Worm (Caenorhabditis elegans) whole organism, late embryonic: ENCODE data around the gene dmd-4.

ENCODE experiments used
- C08G9.2 ChIP-seq: sonication (generic microtip); optimal IDR thresholded peaks from 2 replicates; lab custom pipeline; 2016; ENCODE audit warnings: mild to moderate bottlenecking, missing genetic modification characterization, moderate library complexity, missing compliant biosample characterization
- C38D4.7 ChIP-seq: fragments of 200-800 bp; sonication (Bioruptor generic); optimal IDR thresholded peaks from 2 replicates; lab custom pipeline; 2018; ENCODE audit warnings: mild to moderate bottlenecking, missing genetic modification characterization, moderate library complexity, missing compliant biosample characterization
- F13H6.1 ChIP-seq: sonication (generic microtip); optimal IDR thresholded peaks from 2 replicates; lab custom pipeline; 2016; ENCODE audit warnings: missing genetic modification characterization, missing compliant biosample characterization
- K02D7.2 ChIP-seq: sonication (generic microtip); optimal IDR thresholded peaks from 2 replicates; lab custom pipeline; 2017; ENCODE audit warnings: mild to moderate bottlenecking, missing genetic modification characterization, missing compliant biosample characterization
- K09A11.1 ChIP-seq: sonication (generic microtip); optimal IDR thresholded peaks from 2 replicates; lab custom pipeline; 2017; ENCODE audit warnings: antibody characterized with exemption, mild to moderate bottlenecking, missing genetic modification characterization, missing compliant biosample characterization; ENCODE audit not compliant: insufficient read depth
- T23F11.4 ChIP-seq: fragments of 200-800 bp; sonication (Bioruptor generic); optimal IDR thresholded peaks from 2 replicates; lab custom pipeline; 2018; ENCODE audit warnings: mild to moderate bottlenecking, missing genetic modification characterization, missing compliant biosample characterization
- Y22D7AL.16 ChIP-seq: sonication (generic microtip); optimal IDR thresholded peaks from 2 replicates; lab custom pipeline; 2016; ENCODE audit warnings: missing genetic modification characterization, missing compliant biosample characterization
- ama-1 ChIP-seq: fragments of 150-350 bp; optimal IDR thresholded peaks from 2 replicates; lab custom pipeline; 2014
- ceh-14 ChIP-seq: sonication (generic microtip); optimal IDR thresholded peaks from 2 replicates; lab custom pipeline; 2016; ENCODE audit warnings: missing genotype, missing genetic modification characterization, missing compliant biosample characterization
- ceh-18 ChIP-seq: sonication (generic microtip); optimal IDR thresholded peaks from 2 replicates; lab custom pipeline; 2016; ENCODE audit warnings: missing genetic modification characterization, missing compliant biosample characterization
- ceh-2 ChIP-seq: sonication (generic microtip); optimal IDR thresholded peaks from 2 replicates; lab custom pipeline; 2016; ENCODE audit warnings: missing genotype, missing genetic modification characterization, missing compliant biosample characterization
- ceh-22 ChIP-seq: sonication (generic microtip); optimal IDR thresholded peaks from 2 replicates; lab custom pipeline; 2017; ENCODE audit warnings: missing biosample characterization, missing genetic modification characterization
- ceh-30 ChIP-seq: fragments of 150-350 bp; optimal IDR thresholded peaks from 2 replicates; lab custom pipeline; 2014; ENCODE audit warnings: missing biosample characterization, missing genetic modification characterization
- ceh-31 ChIP-seq: sonication (generic microtip); optimal IDR thresholded peaks from 2 replicates; lab custom pipeline; 2016; ENCODE audit warnings: missing genetic modification characterization, missing compliant biosample characterization
- ceh-34 ChIP-seq: sonication (generic microtip); optimal IDR thresholded peaks from 2 replicates; lab custom pipeline; 2016; ENCODE audit warnings: mild to moderate bottlenecking, missing genetic modification characterization, missing compliant biosample characterization
- ceh-45 ChIP-seq: fragments of 200-800 bp; sonication (Bioruptor generic); IDR thresholded peaks from 2 replicates; pipeline ENCODE4 v1.3.6; 2022; ENCODE audit warnings: missing genetic modification reagents, missing genetic modification characterization, missing compliant biosample characterization
- ceh-9 ChIP-seq: sonication (generic microtip); optimal IDR thresholded peaks from 2 replicates; lab custom pipeline; 2016; ENCODE audit warnings: mild to moderate bottlenecking, missing genetic modification characterization, inconsistent platforms, missing compliant biosample characterization
- dve-1 ChIP-seq: sonication (generic microtip); optimal IDR thresholded peaks from 2 replicates; lab custom pipeline; 2017; ENCODE audit warnings: antibody characterized with exemption, mild to moderate bottlenecking, missing genetic modification characterization, missing compliant biosample characterization
- elt-2 ChIP-seq: sonication (generic microtip); optimal IDR thresholded peaks from 2 replicates; lab custom pipeline; 2016; ENCODE audit warnings: missing genetic modification reagents, missing genetic modification characterization, missing compliant biosample characterization
- elt-4 ChIP-seq: sonication (generic microtip); optimal IDR thresholded peaks from 2 replicates; lab custom pipeline; 2016; ENCODE audit warnings: missing genetic modification characterization, missing compliant biosample characterization
- ets-4 ChIP-seq: sonication (generic microtip); optimal IDR thresholded peaks from 2 replicates; lab custom pipeline; 2016; ENCODE audit warnings: missing genetic modification characterization, missing compliant biosample characterization
- fax-1 ChIP-seq: sonication (generic microtip); optimal IDR thresholded peaks from 2 replicates; lab custom pipeline; 2016; ENCODE audit warnings: missing genotype, missing genetic modification characterization, missing compliant biosample characterization
- fkh-10 ChIP-seq: fragments of 150-350 bp; optimal IDR thresholded peaks from 2 replicates; lab custom pipeline; 2014; ENCODE audit warnings: missing biosample characterization, missing genetic modification reagents, missing genetic modification characterization
- fkh-6 ChIP-seq: sonication (generic microtip); optimal IDR thresholded peaks from 2 replicates; lab custom pipeline; 2016; ENCODE audit warnings: missing genetic modification characterization, missing compliant biosample characterization
- hlh-13 ChIP-seq: fragments of 200-800 bp; sonication (Bioruptor generic); optimal IDR thresholded peaks from 2 replicates; lab custom pipeline; 2018; ENCODE audit warnings: mild to moderate bottlenecking, missing genetic modification characterization, missing compliant biosample characterization
- hlh-15 ChIP-seq: sonication (generic microtip); optimal IDR thresholded peaks from 2 replicates; lab custom pipeline; 2016; ENCODE audit warnings: missing genetic modification characterization, missing compliant biosample characterization
- hlh-30 ChIP-seq: sonication (generic microtip); optimal IDR thresholded peaks from 2 replicates; lab custom pipeline; 2017; ENCODE audit warnings: antibody characterized with exemption, missing genetic modification characterization, missing compliant biosample characterization; ENCODE audit not compliant: insufficient read depth
- hlh-6 ChIP-seq: sonication (generic microtip); optimal IDR thresholded peaks from 2 replicates; lab custom pipeline; 2016; ENCODE audit warnings: missing genotype, missing genetic modification characterization, missing compliant biosample characterization
- lin-11 ChIP-seq: fragments of 200-800 bp; sonication (Bioruptor generic); optimal IDR thresholded peaks from 2 replicates; lab custom pipeline; 2018; ENCODE audit warnings: mild to moderate bottlenecking, missing genetic modification characterization, missing compliant biosample characterization
- nfya-1 ChIP-seq: sonication (generic microtip); optimal IDR thresholded peaks from 2 replicates; lab custom pipeline; 2017; ENCODE audit warnings: missing genetic modification characterization, mild to moderate bottlenecking, missing compliant biosample characterization, antibody characterized with exemption, moderate library complexity
- nhr-11 ChIP-seq: fragments of 150-350 bp; optimal IDR thresholded peaks from 2 replicates; lab custom pipeline; 2014; ENCODE audit warnings: missing biosample characterization, missing genetic modification characterization
- nhr-232 ChIP-seq: sonication (generic microtip); optimal IDR thresholded peaks from 2 replicates; lab custom pipeline; 2016; ENCODE audit warnings: missing genetic modification characterization, missing compliant biosample characterization
- npax-4 ChIP-seq: sonication (generic microtip); optimal IDR thresholded peaks from 2 replicates; lab custom pipeline; 2016; ENCODE audit warnings: missing genetic modification characterization, missing compliant biosample characterization
- pag-3 ChIP-seq: sonication (generic microtip); optimal IDR thresholded peaks from 2 replicates; lab custom pipeline; 2016; ENCODE audit warnings: missing compliant biosample characterization, missing genetic modification characterization, borderline replicate concordance
- pat-9 ChIP-seq: fragments of 200-800 bp; sonication (Bioruptor generic); optimal IDR thresholded peaks from 2 replicates; lab custom pipeline; 2018; ENCODE audit warnings: mild to moderate bottlenecking, missing genetic modification characterization, moderate library complexity, missing compliant biosample characterization
- pha-2 ChIP-seq: sonication (generic microtip); optimal IDR thresholded peaks from 2 replicates; lab custom pipeline; 2017; ENCODE audit warnings: mild to moderate bottlenecking, missing genetic modification characterization, missing compliant biosample characterization
- pros-1 ChIP-seq: fragments of 150-350 bp; optimal IDR thresholded peaks from 2 replicates; lab custom pipeline; 2014; ENCODE audit warnings: missing biosample characterization, missing genetic modification reagents, missing genetic modification characterization
- rnt-1 ChIP-seq: sonication (generic microtip); optimal IDR thresholded peaks from 2 replicates; lab custom pipeline; 2016; ENCODE audit warnings: missing genetic modification characterization, missing compliant biosample characterization
- sox-2 ChIP-seq: fragments of 200-800 bp; sonication (Bioruptor generic); IDR thresholded peaks from 2 replicates; pipeline ENCODE4 v1.3.6; 2022; ENCODE audit warnings: missing genetic modification reagents, missing genetic modification characterization, missing compliant biosample characterization
- sox-4 ChIP-seq: sonication (generic microtip); optimal IDR thresholded peaks from 2 replicates; lab custom pipeline; 2017; ENCODE audit warnings: mild to moderate bottlenecking, missing genetic modification characterization, inconsistent platforms, missing compliant biosample characterization
- syd-9 ChIP-seq: sonication (generic microtip); optimal IDR thresholded peaks from 2 replicates; lab custom pipeline; 2016; ENCODE audit warnings: mild to moderate bottlenecking, missing genetic modification characterization, moderate library complexity, missing compliant biosample characterization
- tbx-7 ChIP-seq: sonication (generic microtip); optimal IDR thresholded peaks from 2 replicates; lab custom pipeline; 2016; ENCODE audit warnings: missing genotype, missing genetic modification characterization, missing compliant biosample characterization
- unc-42 ChIP-seq: sonication (generic microtip); optimal IDR thresholded peaks from 2 replicates; lab custom pipeline; 2016; ENCODE audit warnings: missing genotype, missing genetic modification characterization, missing compliant biosample characterization
- unc-86 ChIP-seq: sonication (generic microtip); optimal IDR thresholded peaks from 2 replicates; lab custom pipeline; 2016; ENCODE audit warnings: missing genetic modification characterization, missing compliant biosample characterization
- zip-5 ChIP-seq: sonication (generic microtip); optimal IDR thresholded peaks from 2 replicates; lab custom pipeline; 2016; ENCODE audit warnings: missing genetic modification characterization, missing compliant biosample characterization
- ztf-16 ChIP-seq: sonication (generic microtip); optimal IDR thresholded peaks from 2 replicates; lab custom pipeline; 2017; ENCODE audit warnings: missing genetic modification characterization, missing compliant biosample characterization

dmd-4 gene

DNA sequence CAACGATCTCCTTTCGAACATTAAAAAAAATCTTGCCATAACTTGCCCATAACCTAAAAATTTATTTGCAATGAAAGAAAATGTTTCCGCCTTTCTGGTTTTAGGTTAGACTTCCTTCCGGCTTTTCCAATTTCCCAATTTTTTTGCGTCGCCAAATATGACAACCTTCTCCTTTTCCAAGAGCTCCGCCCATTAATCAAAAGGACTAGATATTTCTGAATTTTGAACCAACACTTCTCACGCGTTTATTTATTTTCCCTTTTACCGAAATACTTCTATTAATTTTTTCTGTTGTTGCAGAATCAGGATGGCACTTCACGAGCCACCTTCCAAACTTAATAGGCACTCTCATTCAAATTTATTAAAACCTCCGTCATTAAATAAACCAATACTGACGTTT is 16.0 kb downstream of the dmd-4 start, which contains the start of gene egrh-1:
Gene egrh-1, plus strand, starts transcription at position 301 of the 400 bp plus-strand sequence.
- TF ChIP-seq K02D7.2 = no peak
- no peak for TF ChIP-seq rnt-1 (tag; lab: Kevin White, UChicago)

DNA sequence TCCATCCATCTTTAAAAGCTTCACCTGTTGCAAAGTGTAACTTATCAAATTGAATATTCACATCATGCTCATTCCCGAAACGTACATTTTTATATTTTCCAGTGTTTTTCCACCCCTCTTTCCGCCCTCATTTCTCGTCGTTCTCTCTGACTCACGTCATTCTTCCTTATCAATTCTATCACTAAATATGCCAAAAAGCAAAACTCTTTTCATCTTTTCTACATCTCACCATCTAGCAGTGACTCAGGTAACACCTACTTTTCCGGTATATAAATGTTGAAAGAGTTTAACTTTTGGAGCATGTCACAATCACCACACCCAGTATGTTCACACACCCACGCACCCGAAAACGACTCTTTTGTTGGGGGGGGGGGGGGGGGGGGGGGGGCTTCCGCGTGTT is 17.2 kb downstream of the dmd-4 start:
- no peak for TF ChIP-seq elt-2 (tag; lab: Kevin White, UChicago)
- no peak for TF ChIP-seq ztf-16 (tag; lab: Kevin White, UChicago)
- TF ChIP-seq elt-4 (tag; lab: Kevin White, UChicago) = no peak
- TF ChIP-seq F13H6.1 = no peak
- TF ChIP-seq ceh-45 (GFP tag; lab: Robert Waterston, UW) = no peak
- no peak for TF ChIP-seq ceh-22 (tag; lab: Kevin White, UChicago)
- no peak for TF ChIP-seq unc-86
- TF ChIP-seq zip-5 (tag; lab: Kevin White, UChicago) = no peak
- TF ChIP-seq pag-3 (tag; lab: Kevin White, UChicago) = no peak
- TF ChIP-seq ama-1 (lab: Kevin White, UChicago) = no peak
- TF ChIP-seq fkh-6 = no peak
- no peak for TF ChIP-seq hlh-30 (tag; lab: Kevin White, UChicago)
- TF ChIP-seq lin-11 (tag; lab: Kevin White, UChicago) = no peak
- no peak for TF ChIP-seq C38D4.7 (GFP tag; lab: Kevin White, UChicago)
- TF ChIP-seq fkh-10 (GFP tag; lab: Kevin White, UChicago) = no peak
- TF ChIP-seq nfya-1 (tag; lab: Kevin White, UChicago) = no peak
- no peak for TF ChIP-seq pat-9 (tag; lab: Kevin White, UChicago)
- no peak for TF ChIP-seq hlh-15 (tag; lab: Kevin White, UChicago)
- TF ChIP-seq, all 69 proteins: peak for 0

DNA sequence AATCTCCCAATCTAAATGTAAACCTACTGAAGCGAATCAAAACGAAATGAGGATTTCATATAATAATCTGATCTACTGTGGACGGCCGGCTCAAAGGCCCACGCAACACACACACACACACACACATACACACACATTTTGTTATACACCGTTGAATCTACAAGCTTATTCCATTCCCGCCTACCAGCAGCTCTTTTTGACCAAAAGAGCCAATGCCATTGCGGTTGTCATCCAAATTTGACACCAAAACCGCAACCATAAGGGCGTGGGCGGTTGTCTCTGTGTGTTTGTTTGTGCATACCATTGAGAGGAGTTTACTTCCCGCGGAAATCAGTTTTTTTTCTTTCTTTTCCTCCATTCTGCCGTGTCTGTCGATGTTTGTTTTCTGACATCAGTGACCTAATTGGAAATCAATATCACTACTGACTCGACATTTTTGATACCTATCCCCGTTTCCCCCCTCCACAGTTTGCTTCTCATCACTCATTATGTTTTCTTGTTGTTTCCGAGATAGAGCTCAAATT is 18.7 kb downstream of the dmd-4 start:
- no peak for TF ChIP-seq ceh-9 (tag; lab: Kevin White, UChicago)

DNA sequence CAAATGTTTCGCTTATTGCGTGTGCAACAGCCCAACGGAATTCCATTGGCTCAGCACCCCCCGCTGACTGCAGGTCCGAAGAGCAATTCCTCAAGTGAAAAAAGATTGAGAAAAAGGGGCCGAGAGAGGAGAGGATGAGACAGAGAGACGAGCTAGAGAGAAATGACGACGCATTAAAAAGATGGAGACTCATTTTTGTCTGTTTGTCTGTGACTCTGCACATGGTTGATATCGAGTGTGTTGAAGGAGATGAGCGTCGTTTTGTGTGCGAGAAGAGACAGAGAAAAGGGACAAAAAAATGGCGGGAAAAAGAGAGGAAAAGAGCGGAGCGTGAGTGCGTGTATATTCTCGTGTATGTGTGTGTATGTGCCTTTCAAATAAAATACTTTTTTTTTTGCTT is 20.6 kb downstream of the dmd-4 start:
- TF ChIP-seq fax-1 (no peak), C08G9.2 (peak; percentile 46), ceh-31 (tag; lab: Kevin White, UChicago) (peak; percentile 91), ceh-18 (tag; lab: Kevin White, UChicago) (peak; percentile 95), ceh-2 (tag; lab: Kevin White, UChicago) (peak; percentile 23), ets-4 (no peak), Y22D7AL.16 (tag; lab: Kevin White, UChicago) (no peak), syd-9 (tag; lab: Kevin White, UChicago) (peak; percentile 44), ceh-34 (peak; percentile 56), ceh-30 (tag; lab: Kevin White, UChicago) (no peak), nhr-11 (tag; lab: Kevin White, UChicago) (no peak), K09A11.1 (tag; lab: Kevin White, UChicago) (no peak), hlh-13 (GFP tag; lab: Kevin White, UChicago) (no peak), nfya-1 (tag; lab: Kevin White, UChicago) (peak; percentile 90), fkh-6 (peak; percentile 21), npax-4 (no peak), pat-9 (tag; lab: Kevin White, UChicago) (no peak), ceh-14 (tag; lab: Kevin White, UChicago) (peak; percentile 76), F13H6.1 (peak; percentile 14), sox-2 (GFP tag; lab: Robert Waterston, UW) (no peak), nhr-232 (no peak), hlh-6 (tag; lab: Kevin White, UChicago) (no peak), hlh-30 (tag; lab: Kevin White, UChicago) (peak; percentile 82), pros-1 (peak; percentile 52), elt-2 (tag; lab: Kevin White, UChicago) (peak; percentile 64), sox-4 (tag; lab: Kevin White, UChicago) (no peak), tbx-7 (tag; lab: Kevin White, UChicago) (no peak), pha-2 (tag; lab: Kevin White, UChicago) (peak; percentile 46), rnt-1 (tag; lab: Kevin White, UChicago) (peak; percentile 74), ceh-9 (tag; lab: Kevin White, UChicago) (no peak), T23F11.4 (GFP tag; lab: Kevin White, UChicago) (no peak), dve-1 (tag; lab: Kevin White, UChicago) (peak; percentile 67), K02D7.2 (no peak), unc-42 (tag; lab: Kevin White, UChicago) (peak; percentile 93)
